Fruit fly (Drosophila melanogaster) whole organism, wandering third instar larva: ENCODE data around the gene Ir75d.

Experiments used
- Abd-B ChIP-seq: fragments of >200 bp; optimal IDR thresholded peaks from 2 replicates; lab custom pipeline; 2017; ENCODE audit warnings: missing biosample characterization, missing genetic modification characterization
- CG32264 ChIP-seq: fragments of 200-800 bp; sonication (Bioruptor generic); optimal IDR thresholded peaks from 2 replicates; lab custom pipeline; 2016; ENCODE audit warnings: missing biosample characterization, missing genetic modification characterization
- CG9705 ChIP-seq: fragments of 200-800 bp; sonication (Bioruptor generic); optimal IDR thresholded peaks from 2 replicates; lab custom pipeline; 2018; ENCODE audit warnings: missing biosample characterization, mild to moderate bottlenecking, missing genetic modification characterization
- CrebA ChIP-seq: fragments of 200-800 bp; sonication (Bioruptor generic); optimal IDR thresholded peaks from 2 replicates; lab custom pipeline; 2016; ENCODE audit warnings: missing biosample characterization, mild to moderate bottlenecking, missing genetic modification characterization, borderline replicate concordance
- Dfd ChIP-seq: fragments of >200 bp; optimal IDR thresholded peaks from 2 replicates; lab custom pipeline; 2017; ENCODE audit warnings: missing biosample characterization, missing genetic modification characterization
- Dif ChIP-seq: fragments of 200-275, 200-300 bp; sonication (Bioruptor generic); optimal IDR thresholded peaks from 2 replicates; lab custom pipeline; 2018; ENCODE audit warnings: missing biosample characterization, missing genetic modification characterization; ENCODE audit not compliant: partially characterized antibody
- GATAd ChIP-seq: sonication (Bioruptor generic); optimal IDR thresholded peaks from 2 replicates; lab custom pipeline; 2016; ENCODE audit warnings: missing biosample characterization, missing genetic modification characterization
- HLH106 ChIP-seq: fragments of 200-800 bp; optimal IDR thresholded peaks from 3 replicates; lab custom pipeline; 2019; ENCODE audit warnings: missing biosample characterization, mild to moderate bottlenecking, missing genetic modification characterization, moderate library complexity
- Hnf4 ChIP-seq: fragments of 200-800 bp; sonication (Bioruptor generic); optimal IDR thresholded peaks from 2 replicates; lab custom pipeline; 2016; ENCODE audit warnings: missing biosample characterization, mild to moderate bottlenecking, missing genetic modification characterization
- Hr78 ChIP-seq: fragments of >200 bp; optimal IDR thresholded peaks from 2 replicates; lab custom pipeline; 2017; ENCODE audit warnings: missing biosample characterization, missing genetic modification characterization
- Hr83 ChIP-seq: fragments of 200-300 bp; sonication (Bioruptor generic); optimal IDR thresholded peaks from 2 replicates; lab custom pipeline; 2016; ENCODE audit warnings: missing biosample characterization, mild to moderate bottlenecking, missing genetic modification characterization, moderate library complexity; ENCODE audit not compliant: poor library complexity, severe bottlenecking
- Jra ChIP-seq: sonication (Bioruptor generic); optimal IDR thresholded peaks from 2 replicates; lab custom pipeline; 2016; ENCODE audit warnings: missing biosample characterization, missing genetic modification characterization
- Mio ChIP-seq: sonication (Bioruptor generic); optimal IDR thresholded peaks from 2 replicates; lab custom pipeline; 2016; ENCODE audit warnings: missing biosample characterization, missing genetic modification characterization
- Myc ChIP-seq: fragments of >200 bp; optimal IDR thresholded peaks from 2 replicates; lab custom pipeline; 2017
- N ChIP-seq: fragments of >200 bp; optimal IDR thresholded peaks from 2 replicates; lab custom pipeline; 2018; ENCODE audit warnings: missing biosample characterization, missing external identifiers, missing genetic modification characterization
- OdsH ChIP-seq: fragments of 200-800 bp; sonication (Bioruptor generic); optimal IDR thresholded peaks from 2 replicates; lab custom pipeline; 2016; ENCODE audit warnings: missing biosample characterization, mild to moderate bottlenecking, missing genetic modification characterization
- Rel ChIP-seq, 2 experiments: fragments of 200-800 bp; sonication (Bioruptor generic) in 1 of 2; optimal IDR thresholded peaks; 2 replicates in 1 of 2; 3 replicates in 1 of 2; lab custom pipeline; 2016 to 2019; ENCODE audit warnings: mild to moderate bottlenecking in 2 of 2, missing biosample characterization in 2 of 2, missing genetic modification characterization in 2 of 2, moderate library complexity in 1 of 2
- Sp1 ChIP-seq: fragments of 200-800 bp; sonication (Bioruptor generic); optimal IDR thresholded peaks from 3 replicates; lab custom pipeline; 2019; ENCODE audit warnings: missing biosample characterization, mild to moderate bottlenecking, missing genetic modification characterization, moderate library complexity
- Vsx2 ChIP-seq: fragments of 200-300, 225-300 bp; sonication (Bioruptor generic); optimal IDR thresholded peaks from 2 replicates; lab custom pipeline; 2018; ENCODE audit warnings: missing biosample characterization, missing genetic modification characterization; ENCODE audit not compliant: partially characterized antibody
- br ChIP-seq: fragments of 200-800 bp; sonication (Bioruptor generic); optimal IDR thresholded peaks from 2 replicates; lab custom pipeline; 2016; ENCODE audit warnings: missing biosample characterization, missing genetic modification characterization
- brk ChIP-seq: fragments of 200-800 bp; sonication (Bioruptor generic); optimal IDR thresholded peaks from 2 replicates; lab custom pipeline; 2016; ENCODE audit warnings: missing biosample characterization, mild to moderate bottlenecking, missing genetic modification characterization
- dl ChIP-seq, 2 experiments: fragments of 175-275, 200-275 bp in 1 of 2; fragments of 200-275 bp in 1 of 2; sonication (Bioruptor generic); optimal IDR thresholded peaks; lab custom pipeline; 2018; ENCODE audit warnings: mild to moderate bottlenecking in 2 of 2, missing biosample characterization in 2 of 2, missing genetic modification characterization in 2 of 2, moderate library complexity in 2 of 2; ENCODE audit not compliant: partially characterized antibody in 2 of 2, insufficient read depth in 1 of 2
- dmrt93B ChIP-seq: fragments of 200-800 bp; sonication (Bioruptor generic); optimal IDR thresholded peaks from 2 replicates; lab custom pipeline; 2018; ENCODE audit warnings: missing biosample characterization, mild to moderate bottlenecking, missing genetic modification characterization
- dsf ChIP-seq: sonication (Bioruptor generic); optimal IDR thresholded peaks from 2 replicates; lab custom pipeline; 2016; ENCODE audit warnings: missing biosample characterization, missing genetic modification characterization, borderline replicate concordance
- ey ChIP-seq: fragments of 200-800 bp; sonication (Bioruptor generic); optimal IDR thresholded peaks from 2 replicates; lab custom pipeline; 2016; ENCODE audit warnings: missing biosample characterization, missing genetic modification characterization
- foxo ChIP-seq, 2 experiments: fragments of 200-800 bp; sonication (Bioruptor generic); optimal IDR thresholded peaks; 2 replicates in 1 of 2; 3 replicates in 1 of 2; lab custom pipeline; 2016 to 2017; ENCODE audit warnings: missing biosample characterization in 2 of 2, missing genetic modification characterization in 2 of 2
- fru ChIP-seq: fragments of 200-800 bp; sonication (Bioruptor generic); optimal IDR thresholded peaks from 3 replicates; lab custom pipeline; 2016; ENCODE audit warnings: missing biosample characterization, mild to moderate bottlenecking, missing genetic modification characterization
- h ChIP-seq: fragments of 200-800 bp; sonication (Bioruptor generic); optimal IDR thresholded peaks from 3 replicates; lab custom pipeline; 2016; ENCODE audit warnings: missing biosample characterization, mild to moderate bottlenecking, missing genetic modification characterization
- jim ChIP-seq: fragments of 175-275, 200-325 bp; sonication (Bioruptor generic); optimal IDR thresholded peaks from 2 replicates; lab custom pipeline; 2016; ENCODE audit warnings: missing biosample characterization, mild to moderate bottlenecking, missing genetic modification characterization
- lola ChIP-seq: fragments of >200 bp; optimal IDR thresholded peaks from 2 replicates; lab custom pipeline; 2017; ENCODE audit warnings: missing biosample characterization, missing genetic modification characterization
- pan ChIP-seq: fragments of >200 bp; optimal IDR thresholded peaks from 2 replicates; lab custom pipeline; 2017
- psq ChIP-seq: fragments of 200-800 bp; sonication (Bioruptor generic); optimal IDR thresholded peaks from 3 replicates; lab custom pipeline; 2017; ENCODE audit warnings: missing biosample characterization, mild to moderate bottlenecking, missing genetic modification characterization, moderate library complexity
- rgr ChIP-seq: fragments of 200-800 bp; sonication (Bioruptor generic); optimal IDR thresholded peaks from 3 replicates; lab custom pipeline; 2016; ENCODE audit warnings: missing biosample characterization, mild to moderate bottlenecking, missing genetic modification characterization
- sage ChIP-seq: fragments of 200-800 bp; sonication (Bioruptor generic); optimal IDR thresholded peaks from 2 replicates; lab custom pipeline; 2016; ENCODE audit warnings: missing biosample characterization, mild to moderate bottlenecking, missing genetic modification characterization
- sv ChIP-seq: fragments of 200-800 bp; sonication (Bioruptor generic); optimal IDR thresholded peaks from 3 replicates; lab custom pipeline; 2016; ENCODE audit warnings: missing biosample characterization, missing genetic modification characterization
- tai ChIP-seq: sonication (Bioruptor generic); optimal IDR thresholded peaks from 2 replicates; lab custom pipeline; 2016; ENCODE audit warnings: missing biosample characterization, missing genetic modification characterization
- usp ChIP-seq: fragments of >200 bp; optimal IDR thresholded peaks from 2 replicates; lab custom pipeline; 2017; ENCODE audit warnings: missing biosample characterization, missing genetic modification characterization
- woc ChIP-seq: sonication (Bioruptor generic); optimal IDR thresholded peaks from 2 replicates; lab custom pipeline; 2016; ENCODE audit warnings: missing biosample characterization, mild to moderate bottlenecking, missing genetic modification characterization

Gene Ir75d

dm6 chr3L:18898086-18898470, 12.9 kb downstream of the Ir75d start, which contains the start of gene CG3902:
CG3902 (minus strand) TSS chr3L:18898293.
- TF ChIP-seq Jra (no peak), N (GFP tag; lab: Kevin White, UChicago) (no peak), Dif (GFP tag; lab: Kevin White, UChicago) (peak; percentile 82), Sp1 (GFP tag; lab: Kevin White, UChicago) (peak; percentile 53), Hnf4 (peak; percentile 43), Hr78 (GFP tag; lab: Kevin White, UChicago) (no peak), sv (GFP tag; lab: Kevin White, UChicago) (no peak), CG9705 (GFP tag; lab: Kevin White, UChicago) (no peak), Vsx2 (GFP tag; lab: Kevin White, UChicago) (no peak), Mio (GFP tag; lab: Kevin White, UChicago) (no peak), OdsH (GFP tag; lab: Kevin White, UChicago) (no peak), rgr (peak; percentile 49), psq (no peak), woc (no peak), tai (GFP tag; lab: Kevin White, UChicago) (no peak), ey (GFP tag; lab: Kevin White, UChicago) (peak; percentile 9), pan (lab: Kevin White, UChicago) (no peak), foxo (GFP tag; optimal IDR thresholded peaks at IDR 0.05; lab: Kevin White, UChicago) (no peak), CrebA (GFP tag; lab: Kevin White, UChicago) (no peak), GATAd (no peak), brk (GFP tag; lab: Kevin White, UChicago) (peak; percentile 80), Rel (GFP tag; optimal IDR thresholded peaks at IDR 0.05; lab: Kevin White, UChicago) (no peak), Rel (tag; optimal IDR thresholded peaks at IDR 0.05; lab: Kevin White, UChicago) (peak; percentile 34), h (GFP tag; lab: Kevin White, UChicago) (peak; percentile 94), dl (GFP tag; optimal IDR thresholded peaks at IDR 0.05; lab: Kevin White, UChicago; ENCODE audit: insufficient read depth in 1 of 2, partially characterized antibody in 2 of 2) (no peak), lola (no peak), sage (no peak), dmrt93B (GFP tag; lab: Kevin White, UChicago) (no peak), usp (no peak), jim (GFP tag; lab: Kevin White, UChicago) (no peak), Dfd (GFP tag; lab: Kevin White, UChicago) (no peak), br (GFP tag; lab: Kevin White, UChicago) (peak; percentile 22), dsf (GFP tag; lab: Kevin White, UChicago) (no peak), Abd-B (GFP tag; lab: Kevin White, UChicago) (no peak), CG32264 (GFP tag; lab: Kevin White, UChicago) (no peak), HLH106 (no peak), Hr83 (peak; percentile 27), Myc (no peak), fru (peak; percentile 1)

dm6 chr3L:18897459-18898085, 13.4 kb downstream of the Ir75d start:
- TF ChIP-seq jim (GFP tag; lab: Kevin White, UChicago) (peak; percentile 65), usp (no peak)

- TF ChIP-seq Myc: no peak
- TF ChIP-seq br (GFP tag; lab: Kevin White, UChicago): peak; percentile 12
- peak; percentile 41 for TF ChIP-seq Sp1 (GFP tag; lab: Kevin White, UChicago)
Observed at dm6 chr3L:18896297-18896863, 14.6 kb downstream of the Ir75d start.
